Worm (Caenorhabditis elegans): ENCODE data around the gene ZK856.5.

The ZK856.5 gene

ce11 chrV:10224619-10225018, 34.7 kb upstream of the ZK856.5 start:
- TF ChIP-seq pqm-1 (tag; optimal IDR thresholded peaks at IDR 0.05) (peak; percentile 73), daf-16 (GFP tag; optimal IDR thresholded peaks at IDR 0.05) (no peak), daf-16 (tag; optimal IDR thresholded peaks at IDR 0.05) (no peak), nhr-28 (tag; optimal IDR thresholded peaks at IDR 0.05) (peak; percentile 76), Y105C5A.15 (GFP tag; IDR thresholded peaks at IDR 0.05) (no peak)

DNA sequence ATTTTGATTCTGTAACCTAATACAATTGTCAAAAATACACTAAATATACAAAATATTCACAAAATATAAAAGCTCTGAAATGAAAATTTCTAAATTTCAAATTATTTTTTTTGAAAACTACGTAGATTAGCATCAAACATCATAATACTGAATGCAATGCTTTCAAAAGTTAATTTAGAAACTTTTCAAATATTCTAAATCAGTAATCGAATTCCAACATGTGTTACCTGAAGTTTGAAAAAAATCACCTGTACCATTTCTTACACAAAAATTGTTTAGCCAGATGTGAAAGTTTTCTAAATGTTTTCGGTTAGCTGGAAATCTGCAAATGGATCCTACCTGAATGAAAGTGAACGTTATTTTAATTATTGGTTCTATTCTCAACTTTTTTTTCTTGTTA, 32.1 kb upstream of the ZK856.5 start, which contains the start of gene C12D8.20:
Gene C12D8.20 (plus strand): TSS at position 301 of the 400 bp plus-strand sequence.
- TF ChIP-seq ama-1 (optimal IDR thresholded peaks at IDR 0.05) (no peak), daf-19 (GFP tag; conservative IDR thresholded peaks at IDR 0.05) (no peak), F10B5.3 (tag; optimal IDR thresholded peaks at IDR 0.05) (no peak), ctbp-1 (GFP tag; IDR thresholded peaks at IDR 0.05) (no peak), sdz-12 (GFP tag; optimal IDR thresholded peaks at IDR 0.05) (no peak), hlh-30 (tag; optimal IDR thresholded peaks at IDR 0.05; ENCODE audit: insufficient read depth) (no peak), nhr-28 (tag; optimal IDR thresholded peaks at IDR 0.05) (no peak), madf-9 (GFP tag; conservative IDR thresholded peaks at IDR 0.05) (no peak), rbr-2 (tag; optimal IDR thresholded peaks at IDR 0.05) (no peak), mdt-29 (GFP tag; IDR thresholded peaks at IDR 0.05) (no peak), nhr-77 (tag; optimal IDR thresholded peaks at IDR 0.05) (no peak)

DNA sequence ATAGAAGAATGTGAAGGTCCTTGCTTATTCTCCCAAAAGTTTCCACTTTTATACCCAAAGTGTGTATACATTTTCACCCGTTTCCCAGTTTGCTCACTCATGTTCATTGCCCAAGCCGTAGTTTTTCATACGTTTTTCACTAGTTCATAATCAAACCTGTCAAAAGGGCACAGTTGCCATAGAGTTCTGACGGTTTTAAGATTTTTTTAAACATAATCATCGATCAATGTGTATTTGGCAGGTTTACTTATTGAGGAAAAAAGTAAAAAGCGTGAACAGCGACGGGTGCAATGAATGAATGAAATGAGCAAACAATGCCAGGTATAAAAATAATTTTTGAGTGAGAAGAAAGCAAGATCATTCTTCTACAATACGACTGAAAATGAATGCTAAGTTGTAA, 31.4 kb upstream of the ZK856.5 start, which contains the start of the genes fipr-5 and fipr-9:
Gene fipr-5 (minus strand): TSS at position 101 of the 400 bp plus-strand sequence.
Gene fipr-9 (plus strand): TSS at position 346 of the 400 bp plus-strand sequence.
- no peak for TF ChIP-seq F44E2.7 (GFP tag; IDR thresholded peaks at IDR 0.05)
- no peak for TF ChIP-seq ceh-28 (tag; optimal IDR thresholded peaks at IDR 0.05)
- no peak for TF ChIP-seq F49E8.2 (tag; optimal IDR thresholded peaks at IDR 0.05; ENCODE audit: borderline replicate concordance)
- TF ChIP-seq lim-7 (GFP tag; IDR thresholded peaks at IDR 0.05): no peak
- no peak for TF ChIP-seq hlh-30 (tag; optimal IDR thresholded peaks at IDR 0.05; ENCODE audit: insufficient read depth)
- no peak for TF ChIP-seq ztf-7 (tag; optimal IDR thresholded peaks at IDR 0.05)
- TF ChIP-seq daf-19 (GFP tag; conservative IDR thresholded peaks at IDR 0.05): no peak
- no peak for TF ChIP-seq ceh-82 (tag; optimal IDR thresholded peaks at IDR 0.05)
- TF ChIP-seq ceh-44 (GFP tag; IDR thresholded peaks at IDR 0.05): no peak
- TF ChIP-seq arid-1 (GFP tag; conservative IDR thresholded peaks at IDR 0.05): no peak
- TF ChIP-seq R02D3.7 (tag; optimal IDR thresholded peaks at IDR 0.05): no peak
- no peak for TF ChIP-seq pqm-1 (tag; optimal IDR thresholded peaks at IDR 0.05)
- TF ChIP-seq mes-2 (tag; optimal IDR thresholded peaks at IDR 0.05; ENCODE audit: poor library complexity, severe bottlenecking): no peak
- TF ChIP-seq hmg-1.1 (GFP tag; IDR thresholded peaks at IDR 0.05): no peak
- no peak for TF ChIP-seq Y5F2A.4 (GFP tag; optimal IDR thresholded peaks at IDR 0.05)
- TF ChIP-seq ces-1 (GFP tag; optimal IDR thresholded peaks at IDR 0.05): no peak
- no peak for TF ChIP-seq mdl-1 (tag; optimal IDR thresholded peaks at IDR 0.05)

DNA sequence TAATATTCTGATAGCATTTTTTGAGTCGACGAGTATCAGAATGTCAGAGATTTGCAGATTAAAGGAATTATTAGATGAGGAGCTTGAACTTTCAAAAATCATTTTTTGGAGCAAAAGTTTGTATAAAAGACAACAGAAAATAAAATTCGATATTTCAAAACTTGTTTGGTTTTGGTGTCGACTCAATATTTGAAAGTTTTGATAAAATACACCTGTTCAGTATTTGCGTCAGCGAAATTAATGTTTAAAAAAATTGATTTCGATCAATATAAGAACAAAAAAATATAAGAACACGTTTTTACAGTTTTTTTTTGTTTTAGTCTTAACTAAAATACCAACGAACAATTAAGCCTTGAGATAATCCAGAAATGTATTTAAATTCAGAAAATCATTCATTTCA, 30.7 kb upstream of the ZK856.5 start, which contains the start of gene C12D8.13:
Gene C12D8.13 (minus strand): TSS at position 101 of the 400 bp plus-strand sequence.
- TF ChIP-seq mxl-2 (GFP tag; conservative IDR thresholded peaks at IDR 0.05): no peak
- no peak for TF ChIP-seq daf-19 (GFP tag; conservative IDR thresholded peaks at IDR 0.05)
- no peak for TF ChIP-seq unc-62 (GFP tag; optimal IDR thresholded peaks at IDR 0.05 in 1 of 2)
- no peak for TF ChIP-seq unc-62 (tag; optimal IDR thresholded peaks at IDR 0.05)

DNA sequence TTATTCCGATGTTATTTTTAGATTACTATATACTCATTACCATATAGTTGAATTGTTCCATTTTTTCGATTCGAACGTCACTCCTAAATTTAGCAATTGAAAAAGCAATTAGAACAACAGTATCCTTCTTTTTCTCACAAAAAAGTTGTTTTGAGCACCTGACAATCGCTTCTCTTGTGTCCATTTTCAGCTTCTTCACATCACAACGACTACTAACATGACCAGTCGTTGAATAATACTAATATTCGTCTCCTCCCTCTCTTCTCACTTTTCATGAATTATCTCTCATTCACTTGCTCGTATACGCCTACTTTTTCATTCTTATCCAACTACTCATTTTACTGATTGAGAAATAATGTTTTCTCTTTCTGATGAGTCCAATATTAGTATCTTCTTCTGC, 26.8 kb upstream of the ZK856.5 start, which contains the start of gene ZK856.14:
Gene ZK856.14 (plus strand): TSS at position 301 of the 400 bp plus-strand sequence.
- TF ChIP-seq ztf-11 (tag; optimal IDR thresholded peaks at IDR 0.05): no peak
- TF ChIP-seq saeg-2 (GFP tag; IDR thresholded peaks at IDR 0.05): no peak
- no peak for TF ChIP-seq nhr-6 (tag; optimal IDR thresholded peaks at IDR 0.05)
- no peak for TF ChIP-seq arid-1 (GFP tag; conservative IDR thresholded peaks at IDR 0.05)
- no peak for TF ChIP-seq snpc-1.2 (GFP tag; IDR thresholded peaks at IDR 0.05)

Measured in whole organism, L4 larva.